Worm (Caenorhabditis elegans): ENCODE results near the gene C08B6.8.
A peak's percentile ranks its signal among the peaks of the same experiment; 100 is the strongest.

Gene C08B6.8

DNA sequence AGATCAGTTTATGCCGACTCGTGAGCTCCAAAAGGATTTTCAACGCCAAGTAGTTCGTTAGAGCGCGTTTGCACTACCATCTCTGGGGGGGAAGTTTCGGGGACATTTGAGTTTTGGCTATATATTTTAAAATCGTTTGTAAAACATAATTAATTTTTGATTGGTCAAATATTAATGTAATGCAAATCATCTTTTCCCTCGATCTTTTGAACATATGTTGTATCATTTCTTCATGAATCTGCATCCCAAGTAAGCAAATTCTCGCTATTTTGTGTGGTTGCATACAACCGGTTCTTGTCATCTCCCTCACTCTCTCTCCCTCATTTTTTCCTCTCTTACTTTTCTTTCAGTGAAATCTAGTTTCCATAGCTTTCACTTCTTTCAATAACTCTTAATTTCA lies 43.7 kb downstream of the C08B6.8 start (continued):
- TF ChIP-seq unc-86 (tag; optimal IDR thresholded peaks at IDR 0.05) (no peak), lim-6 (tag; optimal IDR thresholded peaks at IDR 0.05) (no peak), ttx-3 (tag; optimal IDR thresholded peaks at IDR 0.05) (no peak), ceh-30 (tag; optimal IDR thresholded peaks at IDR 0.05) (no peak), tbx-2 (tag; optimal IDR thresholded peaks at IDR 0.05) (peak; percentile 75), elt-4 (tag; optimal IDR thresholded peaks at IDR 0.05) (no peak), K09A11.1 (tag; optimal IDR thresholded peaks at IDR 0.05; ENCODE audit: insufficient read depth) (no peak), fkh-6 (tag; optimal IDR thresholded peaks at IDR 0.05) (no peak), ahr-1 (tag; optimal IDR thresholded peaks at IDR 0.05) (peak; percentile 49), tbx-7 (tag; optimal IDR thresholded peaks at IDR 0.05) (peak; percentile 71), ceh-6 (GFP tag; optimal IDR thresholded peaks at IDR 0.05) (no peak), nhr-11 (tag; optimal IDR thresholded peaks at IDR 0.05) (no peak), ref-2 (tag; optimal IDR thresholded peaks at IDR 0.05) (peak; percentile 85), hlh-13 (GFP tag; optimal IDR thresholded peaks at IDR 0.05) (no peak), ets-4 (tag; optimal IDR thresholded peaks at IDR 0.05) (peak; percentile 73), ama-1 (optimal IDR thresholded peaks at IDR 0.05) (no peak)

DNA sequence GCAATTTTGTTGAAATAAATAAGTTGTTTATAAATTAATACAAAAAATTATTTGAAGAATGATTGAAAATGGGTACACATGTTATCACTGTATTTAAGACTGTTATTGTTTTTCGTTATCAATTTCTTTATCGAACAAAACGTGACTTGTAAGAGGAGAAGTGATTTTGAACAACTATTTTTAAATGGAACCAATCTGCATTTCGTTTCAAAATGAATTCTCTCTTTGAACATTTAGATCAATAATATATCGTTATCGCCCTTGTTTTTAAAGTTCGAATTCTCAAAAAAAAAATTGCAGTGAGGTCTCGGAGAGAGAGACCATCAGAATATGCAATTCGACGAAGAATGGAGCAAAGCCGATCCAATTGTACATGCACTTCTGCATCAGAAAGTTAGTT lies 44.8 kb downstream of the C08B6.8 start, which contains the start of gene cul-5:
TSS of gene cul-5 (plus strand) at position 301 of the 400 bp plus-strand sequence.
- TF ChIP-seq elt-2 (tag; optimal IDR thresholded peaks at IDR 0.05) (peak; percentile 11), hlh-30 (tag; optimal IDR thresholded peaks at IDR 0.05; ENCODE audit: insufficient read depth) (no peak), zip-5 (tag; optimal IDR thresholded peaks at IDR 0.05) (no peak), T23F11.4 (GFP tag; optimal IDR thresholded peaks at IDR 0.05) (no peak), unc-42 (tag; optimal IDR thresholded peaks at IDR 0.05) (no peak)

DNA sequence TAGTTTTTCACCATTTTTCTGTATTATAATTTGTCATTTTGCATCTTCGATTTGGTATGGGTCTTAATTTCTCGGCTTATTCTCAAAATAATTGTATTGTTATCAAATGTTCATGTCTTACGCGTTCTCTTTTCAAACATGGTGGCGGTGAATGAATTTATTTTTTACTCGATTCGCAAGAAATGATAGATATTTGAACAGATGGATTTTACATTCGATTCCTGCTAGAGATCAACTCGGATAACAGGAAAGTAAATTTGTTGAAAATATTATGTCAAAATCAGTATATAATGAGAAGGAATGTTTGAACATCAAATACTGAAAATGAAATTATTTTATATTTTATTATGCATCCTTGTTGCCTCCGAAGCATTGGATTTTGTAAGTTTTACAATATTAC lies 48.5 kb downstream of the C08B6.8 start, which contains the start of gene ZK856.4:
TSS of gene ZK856.4 (plus strand) at position 301 of the 400 bp plus-strand sequence.
- TF ChIP-seq pax-1 (tag; optimal IDR thresholded peaks at IDR 0.05) (no peak), fkh-6 (tag; optimal IDR thresholded peaks at IDR 0.05) (no peak), hlh-6 (tag; optimal IDR thresholded peaks at IDR 0.05) (no peak), K09A11.1 (tag; optimal IDR thresholded peaks at IDR 0.05; ENCODE audit: insufficient read depth) (no peak), ceh-19 (GFP tag; optimal IDR thresholded peaks at IDR 0.05) (no peak), pros-1 (tag; optimal IDR thresholded peaks at IDR 0.05) (no peak), nhr-232 (tag; optimal IDR thresholded peaks at IDR 0.05) (no peak), ceh-45 (GFP tag; IDR thresholded peaks at IDR 0.05) (no peak), pha-2 (tag; optimal IDR thresholded peaks at IDR 0.05) (no peak), Y22D7AL.16 (tag; optimal IDR thresholded peaks at IDR 0.05) (no peak), ref-2 (tag; optimal IDR thresholded peaks at IDR 0.05) (no peak), unc-3 (GFP tag; conservative IDR thresholded peaks at IDR 0.05) (no peak), unc-3 (tag; optimal IDR thresholded peaks at IDR 0.05) (no peak), ceh-6 (GFP tag; optimal IDR thresholded peaks at IDR 0.05) (no peak), nhr-11 (tag; optimal IDR thresholded peaks at IDR 0.05) (no peak), elt-2 (tag; optimal IDR thresholded peaks at IDR 0.05) (no peak), ceh-34 (tag; optimal IDR thresholded peaks at IDR 0.05) (no peak)

- no peak for TF ChIP-seq pag-3 (tag; optimal IDR thresholded peaks at IDR 0.05; ENCODE audit: borderline replicate concordance)
- no peak for TF ChIP-seq ceh-30 (tag; optimal IDR thresholded peaks at IDR 0.05)
- no peak for TF ChIP-seq ttx-3 (tag; optimal IDR thresholded peaks at IDR 0.05)
- TF ChIP-seq hlh-8 (tag; optimal IDR thresholded peaks at IDR 0.05) = no peak
- no peak for TF ChIP-seq odd-2 (tag; optimal IDR thresholded peaks at IDR 0.05)
- TF ChIP-seq hlh-30 (tag; optimal IDR thresholded peaks at IDR 0.05; ENCODE audit: insufficient read depth) = no peak
- no peak for TF ChIP-seq ama-1 (optimal IDR thresholded peaks at IDR 0.05)
- no peak for TF ChIP-seq nhr-232 (tag; optimal IDR thresholded peaks at IDR 0.05)
- TF ChIP-seq hlh-13 (GFP tag; optimal IDR thresholded peaks at IDR 0.05) = no peak
- no peak for TF ChIP-seq ceh-6 (GFP tag; optimal IDR thresholded peaks at IDR 0.05)
- TF ChIP-seq ceh-24 (tag; optimal IDR thresholded peaks at IDR 0.05) = no peak
Measured at ce11 chrV:10183810-10184209, 49.4 kb downstream of the C08B6.8 start.
